Fruit fly (Drosophila melanogaster): ENCODE data around the gene ppk16.

The ppk16 gene

dm6 chr2L:9757990-9758814 lies 16.6 kb downstream of the ppk16 start, which contains the start of gene zf30C (continued):
- TF ChIP-seq ewg (GFP tag; optimal IDR thresholded peaks at IDR 0.05): peak; percentile 56
- TF ChIP-seq aop (GFP tag; IDR thresholded peaks at IDR 0.05): no peak; the same call in 1 of the 2 replicates
- TF ChIP-seq CG1024 (GFP tag; IDR thresholded peaks at IDR 0.05): peak; percentile 82
- peak; percentile 78 for TF ChIP-seq CG18764 (GFP tag; optimal IDR thresholded peaks at IDR 0.05)
- peak; percentile 62 for TF ChIP-seq trem (tag; optimal IDR thresholded peaks at IDR 0.05)
- TF ChIP-seq Rx (GFP tag; IDR thresholded peaks at IDR 0.05): peak; percentile 77
- peak; percentile 84 for TF ChIP-seq otp (GFP tag; IDR thresholded peaks at IDR 0.05)
- peak; percentile 90 for TF ChIP-seq eyg (GFP tag; optimal IDR thresholded peaks at IDR 0.05)
- peak; percentile 83 for TF ChIP-seq H15 (GFP tag; IDR thresholded peaks at IDR 0.05)
- no peak for TF ChIP-seq CG17568 (GFP tag; optimal IDR thresholded peaks at IDR 0.05)
- peak; percentile 58 for TF ChIP-seq scrt (GFP tag; optimal IDR thresholded peaks at IDR 0.05)
- peak; percentile 47 for TF ChIP-seq CG18476 (GFP tag; optimal IDR thresholded peaks at IDR 0.05)
- peak; percentile 78 for TF ChIP-seq Sin3A (optimal IDR thresholded peaks at IDR 0.05)
- peak; percentile 84 for TF ChIP-seq ranshi (GFP tag; IDR thresholded peaks at IDR 0.05)
- peak; percentile 54 for TF ChIP-seq CG10979 (tag; optimal IDR thresholded peaks at IDR 0.05)
- peak; percentile 67 for TF ChIP-seq CG12104 (GFP tag; optimal IDR thresholded peaks at IDR 0.05)
- peak; percentile 82 for TF ChIP-seq CG12744 (GFP tag; optimal IDR thresholded peaks at IDR 0.05)
- peak; percentile 77 for TF ChIP-seq CG3281 (GFP tag; optimal IDR thresholded peaks at IDR 0.05)
- TF ChIP-seq peb (GFP tag; IDR thresholded peaks at IDR 0.05): peak; percentile 52; the same call in 1 of the 2 replicates
- TF ChIP-seq h (optimal IDR thresholded peaks at IDR 0.05): no peak
- no peak; the same call in 1 of the 2 replicates for TF ChIP-seq Awh (GFP tag; IDR thresholded peaks at IDR 0.05)
- peak; percentile 63 for TF ChIP-seq phol (tag; optimal IDR thresholded peaks at IDR 0.05)
- peak; percentile 55 for TF ChIP-seq CG3065 (GFP tag; optimal IDR thresholded peaks at IDR 0.05)
- TF ChIP-seq org-1 (GFP tag; optimal IDR thresholded peaks at IDR 0.05): peak; percentile 42
- peak; percentile 99 for TF ChIP-seq CG2116 (GFP tag; optimal IDR thresholded peaks at IDR 0.05)
- peak; percentile 84 for TF ChIP-seq Camta (GFP tag; optimal IDR thresholded peaks at IDR 0.05)
- TF ChIP-seq CG10366 (GFP tag; IDR thresholded peaks at IDR 0.05): peak; percentile 82
- peak; percentile 83 for TF ChIP-seq HmgZ (tag; optimal IDR thresholded peaks at IDR 0.05)
- peak; percentile 25 for TF ChIP-seq Vsx1 (GFP tag; optimal IDR thresholded peaks at IDR 0.05)
- TF ChIP-seq CG17612 (GFP tag; IDR thresholded peaks at IDR 0.05): 0 out of 2 replicates have a peak, but pooled peaks have one; percentile 18
- TF ChIP-seq lab (GFP tag; optimal IDR thresholded peaks at IDR 0.05): peak; percentile 85
- peak; percentile 87 for TF ChIP-seq luna (GFP tag; optimal IDR thresholded peaks at IDR 0.05)
- TF ChIP-seq CG10543 (GFP tag; optimal IDR thresholded peaks at IDR 0.05): peak; percentile 83
- TF ChIP-seq H2.0 (GFP tag; IDR thresholded peaks at IDR 0.05): peak; percentile 82
- TF ChIP-seq HmgD (GFP tag; optimal IDR thresholded peaks at IDR 0.05): peak; percentile 90
- peak; percentile 51 for TF ChIP-seq CG6683 (GFP tag; optimal IDR thresholded peaks at IDR 0.05)
- peak; percentile 48; the same call in 1 of the 2 replicates for TF ChIP-seq wdn (GFP tag; IDR thresholded peaks at IDR 0.05)
- peak; percentile 64; the same call in 1 of the 2 replicates for TF ChIP-seq CG8765 (GFP tag; IDR thresholded peaks at IDR 0.05)
- TF ChIP-seq CG10147 (GFP tag; optimal IDR thresholded peaks at IDR 0.05): peak; percentile 56
- peak; percentile 77 for TF ChIP-seq CG17361 (GFP tag; IDR thresholded peaks at IDR 0.05)
- peak; percentile 68 for TF ChIP-seq Gsc (GFP tag; IDR thresholded peaks at IDR 0.05)
- peak; percentile 61 for TF ChIP-seq CrebB (tag; optimal IDR thresholded peaks at IDR 0.05)
- TF ChIP-seq CG2678 (tag; optimal IDR thresholded peaks at IDR 0.05): peak; percentile 77
- peak; percentile 92 for TF ChIP-seq sisA (GFP tag; IDR thresholded peaks at IDR 0.05)
- TF ChIP-seq Abd-B (GFP tag; optimal IDR thresholded peaks at IDR 0.05): peak; percentile 73
- TF ChIP-seq Fer3 (tag; optimal IDR thresholded peaks at IDR 0.05): peak; percentile 75
- TF ChIP-seq CG1529 (GFP tag; optimal IDR thresholded peaks at IDR 0.05): peak; percentile 51
- peak; percentile 86 for TF ChIP-seq CG11247 (GFP tag; IDR thresholded peaks at IDR 0.05)
- no peak for TF ChIP-seq tna (GFP tag; IDR thresholded peaks at IDR 0.05; ENCODE audit: partially characterized antibody)
- peak; percentile 82 for TF ChIP-seq Atf6 (GFP tag; IDR thresholded peaks at IDR 0.05)
